Fruit fly (Drosophila melanogaster) whole organism, adult: ENCODE data around the gene Hr4.

Experiments used
- Crg-1 ChIP-seq: fragments of 200-800 bp; sonication (Bioruptor generic); optimal IDR thresholded peaks from 2 replicates; lab custom pipeline; 2016; ENCODE audit warnings: missing biosample characterization, missing genetic modification characterization
- Mnt ChIP-seq: fragments of 200-800 bp; sonication (Bioruptor generic); optimal IDR thresholded peaks from 2 replicates; lab custom pipeline; 2016; ENCODE audit warnings: missing biosample characterization, mild to moderate bottlenecking, missing genetic modification characterization
- bab1 ChIP-seq: fragments of 200-800 bp; sonication (Bioruptor generic); optimal IDR thresholded peaks from 3 replicates; lab custom pipeline; 2019; ENCODE audit warnings: missing biosample characterization, mild to moderate bottlenecking, missing genetic modification characterization, moderate library complexity

DNA sequence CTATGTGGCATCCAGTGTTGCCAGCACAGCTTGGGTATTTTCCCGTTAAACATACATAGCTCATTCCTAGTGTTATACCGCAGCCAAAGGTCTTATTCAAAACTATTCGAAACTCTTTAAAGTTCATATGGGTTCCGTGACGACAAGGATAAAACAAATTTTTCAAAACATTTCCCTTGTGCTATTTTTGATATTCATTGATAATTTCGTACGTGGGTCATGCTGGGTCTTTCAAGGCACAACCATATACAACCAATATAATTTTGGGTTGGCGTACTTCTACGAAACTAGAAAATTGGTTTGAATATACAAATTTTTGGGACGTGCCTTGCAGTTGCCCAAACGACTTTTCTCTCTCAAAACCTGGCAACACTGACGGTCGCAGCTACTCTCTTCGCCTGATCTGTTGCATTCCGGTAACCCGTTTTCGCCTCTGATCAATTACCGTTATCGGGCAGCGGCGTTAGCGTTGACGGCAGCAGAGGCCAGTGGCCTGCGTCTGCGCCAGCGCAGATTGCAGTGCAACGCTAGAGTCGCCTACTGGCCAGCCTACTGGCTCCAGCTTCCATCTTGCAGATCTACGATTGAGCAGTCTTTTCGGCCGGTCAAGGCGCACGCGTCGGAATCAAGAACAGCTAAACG, 90.5 kb downstream of the Hr4 start:
- TF ChIP-seq bab1 (GFP tag; lab: Kevin White, UChicago) (no peak), Crg-1 (GFP tag; lab: Kevin White, UChicago) (no peak), Mnt (GFP tag; lab: Kevin White, UChicago) (no peak)
